Worm (Caenorhabditis elegans) whole organism, L2 larva: ENCODE data around the gene clec-33.

Source experiments
- C34F6.9 ChIP-seq: fragments of 150-350 bp; optimal IDR thresholded peaks from 2 replicates; lab custom pipeline; 2014; ENCODE audit warnings: missing biosample characterization, missing genetic modification characterization
- F13H6.1 ChIP-seq: sonication (generic microtip); optimal IDR thresholded peaks from 2 replicates; lab custom pipeline; 2016; ENCODE audit warnings: missing genetic modification characterization, missing compliant biosample characterization
- Y55F3AM.14 ChIP-seq: fragments of 200-800 bp; sonication (Bioruptor generic); optimal IDR thresholded peaks from 2 replicates; lab custom pipeline; 2018; ENCODE audit warnings: mild to moderate bottlenecking, missing genetic modification characterization, missing compliant biosample characterization
- ZK546.5 ChIP-seq: sonication (generic microtip); optimal IDR thresholded peaks from 2 replicates; lab custom pipeline; 2017; ENCODE audit warnings: missing biosample characterization, missing genetic modification characterization
- alr-1 ChIP-seq: fragments of 150-350 bp; optimal IDR thresholded peaks from 2 replicates; lab custom pipeline; 2014; ENCODE audit warnings: missing biosample characterization, missing genetic modification characterization
- aly-2 ChIP-seq: fragments of 150-350 bp; optimal IDR thresholded peaks from 2 replicates; lab custom pipeline; 2014; ENCODE audit warnings: missing biosample characterization, missing genetic modification characterization
- ama-1 ChIP-seq: fragments of 150-350 bp; optimal IDR thresholded peaks from 2 replicates; lab custom pipeline; 2018; ENCODE audit warnings: inconsistent platforms
- blmp-1 ChIP-seq: sonication (generic microtip); optimal IDR thresholded peaks from 2 replicates; lab custom pipeline; 2017; ENCODE audit warnings: missing genetic modification characterization, mild to moderate bottlenecking, missing compliant biosample characterization, antibody characterized with exemption, moderate library complexity; ENCODE audit not compliant: insufficient read depth
- ceh-16 ChIP-seq: fragments of 150-350 bp; optimal IDR thresholded peaks from 2 replicates; lab custom pipeline; 2014; ENCODE audit warnings: missing biosample characterization, missing genetic modification characterization
- ceh-82 ChIP-seq: fragments of 150-350 bp; optimal IDR thresholded peaks from 2 replicates; lab custom pipeline; 2014; ENCODE audit warnings: missing biosample characterization, missing genetic modification characterization
- crh-2 ChIP-seq: sonication (generic microtip); optimal IDR thresholded peaks from 2 replicates; lab custom pipeline; 2017; ENCODE audit warnings: missing biosample characterization, missing genetic modification characterization
- egl-27 ChIP-seq: sonication (generic microtip); optimal IDR thresholded peaks from 3 replicates; lab custom pipeline; 2017; ENCODE audit warnings: missing biosample characterization, missing genetic modification reagents, missing genetic modification characterization
- elt-3 ChIP-seq: sonication (generic microtip); optimal IDR thresholded peaks from 2 replicates; lab custom pipeline; 2017; ENCODE audit warnings: missing biosample characterization, missing genetic modification characterization
- fos-1 ChIP-seq: fragments of 150-350 bp; optimal IDR thresholded peaks from 2 replicates; lab custom pipeline; 2014; ENCODE audit warnings: missing biosample characterization, missing genetic modification characterization
- gmeb-1 ChIP-seq: fragments of 150-350 bp; optimal IDR thresholded peaks from 2 replicates; lab custom pipeline; 2014; ENCODE audit warnings: missing biosample characterization, missing genetic modification characterization
- lin-13 ChIP-seq: fragments of 150-350 bp; optimal IDR thresholded peaks from 2 replicates; lab custom pipeline; 2014; ENCODE audit warnings: missing biosample characterization, missing genetic modification reagents, missing genetic modification characterization
- lin-39 ChIP-seq: fragments of 150-350 bp; optimal IDR thresholded peaks from 2 replicates; lab custom pipeline; 2014; ENCODE audit warnings: missing biosample characterization, missing genetic modification reagents, missing genetic modification characterization
- mbf-1 ChIP-seq: sonication (generic microtip); optimal IDR thresholded peaks from 2 replicates; lab custom pipeline; 2017; ENCODE audit warnings: missing biosample characterization, missing genetic modification characterization
- mdl-1 ChIP-seq, 2 experiments: fragments of 150-350 bp in 1 of 2; sonication (generic microtip) in 1 of 2; optimal IDR thresholded peaks; 2 replicates each; lab custom pipeline; 2017; ENCODE audit warnings: missing biosample characterization in 2 of 2, missing genetic modification characterization in 2 of 2
- nhr-11 ChIP-seq: fragments of 150-350 bp; optimal IDR thresholded peaks from 2 replicates; lab custom pipeline; 2014; ENCODE audit warnings: missing biosample characterization, missing genetic modification characterization
- nhr-12 ChIP-seq: fragments of 150-350 bp; optimal IDR thresholded peaks from 2 replicates; lab custom pipeline; 2014; ENCODE audit warnings: missing biosample characterization, missing genetic modification characterization
- nhr-129 ChIP-seq: fragments of 150-350 bp; optimal IDR thresholded peaks from 2 replicates; lab custom pipeline; 2014; ENCODE audit warnings: missing biosample characterization, missing genetic modification characterization
- nhr-21 ChIP-seq: fragments of 150-350 bp; optimal IDR thresholded peaks from 2 replicates; lab custom pipeline; 2014; ENCODE audit warnings: missing biosample characterization, missing genetic modification characterization
- nhr-23 ChIP-seq: fragments of 150-350 bp; optimal IDR thresholded peaks from 2 replicates; lab custom pipeline; 2014; ENCODE audit warnings: missing biosample characterization, missing genetic modification reagents, missing genetic modification characterization
- nhr-237 ChIP-seq: fragments of 150-350 bp; optimal IDR thresholded peaks from 2 replicates; lab custom pipeline; 2014; ENCODE audit warnings: missing biosample characterization, missing genetic modification characterization
- nhr-25 ChIP-seq: fragments of 150-350 bp; sonication (generic microtip); optimal IDR thresholded peaks from 3 replicates; lab custom pipeline; 2014; ENCODE audit warnings: missing biosample characterization, missing genetic modification characterization
- nhr-6 ChIP-seq: fragments of 150-350 bp; optimal IDR thresholded peaks from 2 replicates; lab custom pipeline; 2014; ENCODE audit warnings: missing biosample characterization, missing genetic modification characterization
- nhr-77 ChIP-seq: fragments of 150-350 bp; optimal IDR thresholded peaks from 2 replicates; lab custom pipeline; 2014; ENCODE audit warnings: missing biosample characterization, missing genetic modification characterization
- peb-1 ChIP-seq: fragments of 150-350 bp; optimal IDR thresholded peaks from 2 replicates; lab custom pipeline; 2014; ENCODE audit warnings: missing biosample characterization, missing genetic modification characterization
- sem-4 ChIP-seq: fragments of 150-350 bp; optimal IDR thresholded peaks from 2 replicates; lab custom pipeline; 2014; ENCODE audit warnings: missing biosample characterization, missing genetic modification reagents, missing genetic modification characterization
- skn-1 ChIP-seq: sonication (generic microtip); optimal IDR thresholded peaks from 2 replicates; lab custom pipeline; 2017; ENCODE audit warnings: missing biosample characterization, missing genetic modification characterization
- sma-3 ChIP-seq: sonication (generic microtip); optimal IDR thresholded peaks from 2 replicates; lab custom pipeline; 2016; ENCODE audit warnings: missing genetic modification reagents, missing genetic modification characterization, missing compliant biosample characterization
- snpc-4 ChIP-seq: fragments of 150-350 bp; optimal IDR thresholded peaks from 2 replicates; lab custom pipeline; 2014; ENCODE audit warnings: missing biosample characterization, missing genetic modification characterization
- unc-39 ChIP-seq: fragments of 150-350 bp; optimal IDR thresholded peaks from 2 replicates; lab custom pipeline; 2014; ENCODE audit warnings: missing biosample characterization, missing genetic modification characterization
- unc-55 ChIP-seq: fragments of 150-350 bp; sonication (generic microtip); optimal IDR thresholded peaks from 3 replicates; lab custom pipeline; 2014; ENCODE audit warnings: missing biosample characterization, missing genetic modification reagents, missing genetic modification characterization
- unc-62 ChIP-seq: fragments of 150-350 bp; optimal IDR thresholded peaks from 2 replicates; lab custom pipeline; 2014; ENCODE audit warnings: missing biosample characterization, missing genetic modification reagents, missing genetic modification characterization
- zag-1 ChIP-seq: fragments of 150-350 bp; optimal IDR thresholded peaks from 2 replicates; lab custom pipeline; 2014; ENCODE audit warnings: missing biosample characterization, missing genetic modification characterization
- ztf-11 ChIP-seq: sonication (generic microtip); optimal IDR thresholded peaks from 2 replicates; lab custom pipeline; 2017; ENCODE audit warnings: missing biosample characterization, missing genetic modification characterization

The clec-33 gene

DNA sequence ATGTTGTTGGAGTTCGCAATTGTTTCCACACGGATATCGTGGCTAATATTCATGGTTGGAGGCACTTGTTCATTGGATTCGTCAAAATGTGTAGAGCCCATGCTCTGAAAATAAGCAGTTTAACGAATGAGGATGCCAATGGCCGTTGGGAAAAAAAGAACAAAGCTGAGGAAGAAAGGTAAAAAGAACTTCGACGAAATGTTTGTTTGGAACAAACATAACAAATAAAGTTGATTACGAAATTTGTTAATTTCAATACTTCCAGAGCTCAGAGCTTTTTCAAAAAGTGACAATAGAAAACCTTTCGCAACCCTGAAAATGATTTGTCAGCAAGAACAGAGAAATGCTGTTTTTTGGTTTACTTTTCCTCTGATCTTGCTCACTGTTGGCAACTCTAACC is 10.4 kb upstream of the clec-33 start, which contains the start of gene F09C6.3:
Gene F09C6.3, minus strand, starts transcription at position 101 of the 400 bp plus-strand sequence.
- no peak for TF ChIP-seq Y55F3AM.14 (GFP tag; lab: Kevin White, UChicago)
- no peak for TF ChIP-seq blmp-1 (tag; lab: Kevin White, UChicago)

ce11 chrV:16879532-16879931 is 9.9 kb upstream of the clec-33 start:
- TF ChIP-seq nhr-129 (no peak), egl-27 (tag; lab: Kevin White, UChicago) (no peak), ZK546.5 (tag; lab: Kevin White, UChicago) (no peak), ama-1 (lab: Kevin White, UChicago) (no peak), F13H6.1 (tag; lab: Kevin White, UChicago) (no peak), lin-13 (no peak), elt-3 (no peak), ceh-82 (tag; lab: Kevin White, UChicago) (no peak), nhr-21 (no peak), mbf-1 (no peak), nhr-77 (tag; lab: Kevin White, UChicago) (no peak), peb-1 (no peak), gmeb-1 (tag; lab: Kevin White, UChicago) (no peak), skn-1 (tag; lab: Kevin White, UChicago) (no peak), fos-1 (tag; lab: Kevin White, UChicago) (no peak), C34F6.9 (tag; lab: Kevin White, UChicago) (no peak), nhr-6 (tag; lab: Kevin White, UChicago) (no peak), sma-3 (no peak), alr-1 (tag; lab: Kevin White, UChicago) (no peak), ceh-16 (tag; lab: Kevin White, UChicago) (no peak)

DNA sequence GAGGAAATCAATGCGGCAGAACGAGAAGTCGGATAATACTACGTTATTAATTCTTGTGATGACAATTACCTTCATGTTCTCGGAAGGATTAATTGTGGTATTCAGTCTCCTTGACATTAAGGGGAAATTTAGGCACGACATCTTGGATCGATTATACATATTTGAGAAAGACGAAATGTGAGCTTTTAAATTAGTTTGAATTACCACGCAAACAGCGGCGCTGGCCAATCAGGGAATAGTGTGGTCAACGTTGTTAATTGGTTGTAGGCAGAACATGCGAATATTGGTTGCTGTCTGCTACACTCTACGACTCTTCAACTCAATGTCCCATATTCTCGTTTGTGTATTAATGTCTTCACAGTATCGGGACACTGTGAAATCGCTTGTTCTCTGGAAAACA is 5.3 kb upstream of the clec-33 start, which contains the start of gene F49A5.10:
Gene F49A5.10, plus strand, starts transcription at position 301 of the 400 bp plus-strand sequence.
- TF ChIP-seq F13H6.1 (tag; lab: Kevin White, UChicago): no peak
- TF ChIP-seq nhr-12 (tag; lab: Kevin White, UChicago): no peak
- no peak for TF ChIP-seq C34F6.9 (tag; lab: Kevin White, UChicago)
- no peak for TF ChIP-seq lin-13
- no peak for TF ChIP-seq nhr-25 (tag; lab: Kevin White, UChicago)
- no peak for TF ChIP-seq nhr-6 (tag; lab: Kevin White, UChicago)
- TF ChIP-seq nhr-23 (tag; lab: Kevin White, UChicago): no peak
- no peak for TF ChIP-seq snpc-4 (tag; lab: Kevin White, UChicago)
- TF ChIP-seq aly-2 (tag; lab: Kevin White, UChicago): no peak
- no peak for TF ChIP-seq ceh-16 (tag; lab: Kevin White, UChicago)
- TF ChIP-seq fos-1 (tag; lab: Kevin White, UChicago): no peak
- TF ChIP-seq lin-39 (tag; lab: Kevin White, UChicago): no peak
- TF ChIP-seq skn-1 (tag; lab: Kevin White, UChicago): no peak
- no peak for TF ChIP-seq elt-3
- TF ChIP-seq sma-3: no peak
- no peak for TF ChIP-seq blmp-1 (tag; lab: Kevin White, UChicago)
- no peak for TF ChIP-seq unc-39
- TF ChIP-seq mbf-1: no peak
- TF ChIP-seq nhr-129: no peak
- no peak for TF ChIP-seq nhr-77 (tag; lab: Kevin White, UChicago)

ce11 chrV:16873642-16874041 is 4.0 kb upstream of the clec-33 start, which contains the start of gene srw-23:
Gene srw-23 (plus strand): TSS chrV:16873942.
- TF ChIP-seq peb-1 (no peak), zag-1 (tag; lab: Kevin White, UChicago) (no peak), nhr-21 (no peak), ceh-82 (tag; lab: Kevin White, UChicago) (no peak), ama-1 (lab: Kevin White, UChicago) (no peak), unc-55 (GFP tag; lab: Kevin White, UChicago) (no peak), F13H6.1 (tag; lab: Kevin White, UChicago) (no peak), nhr-237 (tag; lab: Kevin White, UChicago) (no peak), unc-62 (no peak), skn-1 (tag; lab: Kevin White, UChicago) (no peak), lin-39 (tag; lab: Kevin White, UChicago) (no peak), mdl-1 (tag; optimal IDR thresholded peaks at IDR 0.05; lab: Kevin White, UChicago) (no peak), crh-2 (no peak)

- TF ChIP-seq crh-2 (no peak), unc-39 (no peak), ceh-82 (tag; lab: Kevin White, UChicago) (no peak), ztf-11 (tag; lab: Kevin White, UChicago) (no peak), lin-39 (tag; lab: Kevin White, UChicago) (no peak), sem-4 (tag; lab: Kevin White, UChicago) (no peak), alr-1 (tag; lab: Kevin White, UChicago) (no peak), egl-27 (tag; lab: Kevin White, UChicago) (no peak), sma-3 (no peak), snpc-4 (tag; lab: Kevin White, UChicago) (no peak), unc-62 (no peak), nhr-11 (tag; lab: Kevin White, UChicago) (no peak), mdl-1 (tag; optimal IDR thresholded peaks at IDR 0.05; lab: Kevin White, UChicago) (no peak), elt-3 (no peak), nhr-21 (no peak), aly-2 (tag; lab: Kevin White, UChicago) (no peak), nhr-23 (tag; lab: Kevin White, UChicago) (no peak)
- TF ChIP-seq, all 48 proteins: peak for 0
Observed at ce11 chrV:16871387-16871786, 1.7 kb upstream of the clec-33 start, which contains the start of gene thn-4. Gene thn-4 (minus strand): TSS chrV:16871487.
